Worm (Caenorhabditis elegans) whole organism, L2 larva: ENCODE data around the gene stn-2.

ENCODE experiments used
- ama-1 ChIP-seq: fragments of 150-350 bp; optimal IDR thresholded peaks from 2 replicates; lab custom pipeline; 2018; ENCODE audit warnings: inconsistent platforms
- blmp-1 ChIP-seq: sonication (generic microtip); optimal IDR thresholded peaks from 2 replicates; lab custom pipeline; 2017; ENCODE audit warnings: missing genetic modification characterization, mild to moderate bottlenecking, missing compliant biosample characterization, antibody characterized with exemption, moderate library complexity; ENCODE audit not compliant: insufficient read depth
- crh-2 ChIP-seq: sonication (generic microtip); optimal IDR thresholded peaks from 2 replicates; lab custom pipeline; 2017; ENCODE audit warnings: missing biosample characterization, missing genetic modification characterization
- egl-27 ChIP-seq: sonication (generic microtip); optimal IDR thresholded peaks from 3 replicates; lab custom pipeline; 2017; ENCODE audit warnings: missing biosample characterization, missing genetic modification reagents, missing genetic modification characterization
- elt-3 ChIP-seq: sonication (generic microtip); optimal IDR thresholded peaks from 2 replicates; lab custom pipeline; 2017; ENCODE audit warnings: missing biosample characterization, missing genetic modification characterization
- lin-39 ChIP-seq: fragments of 150-350 bp; optimal IDR thresholded peaks from 2 replicates; lab custom pipeline; 2014; ENCODE audit warnings: missing biosample characterization, missing genetic modification reagents, missing genetic modification characterization
- mab-5 ChIP-seq: fragments of 150-350 bp; optimal IDR thresholded peaks from 2 replicates; lab custom pipeline; 2014; ENCODE audit warnings: missing biosample characterization, missing genetic modification characterization
- nhr-11 ChIP-seq: fragments of 150-350 bp; optimal IDR thresholded peaks from 2 replicates; lab custom pipeline; 2014; ENCODE audit warnings: missing biosample characterization, missing genetic modification characterization
- nhr-12 ChIP-seq: fragments of 150-350 bp; optimal IDR thresholded peaks from 2 replicates; lab custom pipeline; 2014; ENCODE audit warnings: missing biosample characterization, missing genetic modification characterization
- snpc-4 ChIP-seq: fragments of 150-350 bp; optimal IDR thresholded peaks from 2 replicates; lab custom pipeline; 2014; ENCODE audit warnings: missing biosample characterization, missing genetic modification characterization
- unc-39 ChIP-seq: fragments of 150-350 bp; optimal IDR thresholded peaks from 2 replicates; lab custom pipeline; 2014; ENCODE audit warnings: missing biosample characterization, missing genetic modification characterization
- ztf-4 ChIP-seq: fragments of 150-350 bp; optimal IDR thresholded peaks from 2 replicates; lab custom pipeline; 2014; ENCODE audit warnings: missing biosample characterization, missing genetic modification characterization

DNA sequence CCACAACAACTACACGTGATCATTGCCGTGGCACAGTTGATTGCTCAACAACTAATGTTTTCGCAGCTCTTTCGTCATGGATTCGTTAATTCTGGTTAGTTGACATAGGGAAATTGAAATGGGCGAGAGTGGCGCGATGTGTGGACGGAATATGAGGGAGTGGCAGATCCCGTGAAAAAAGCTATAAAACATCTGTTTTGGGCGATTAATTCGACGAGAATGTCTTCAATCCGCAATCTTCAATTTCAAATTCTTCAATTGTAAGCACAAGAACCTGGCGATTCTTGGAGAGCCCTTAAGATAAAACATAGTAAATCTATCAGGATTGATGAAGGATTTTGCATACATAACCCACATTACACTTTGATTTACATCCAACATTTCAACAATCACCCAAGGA lies 40.1 kb upstream of the stn-2 start:
- no peak for TF ChIP-seq lin-39 (tag; lab: Kevin White, UChicago)
- no peak for TF ChIP-seq ama-1 (lab: Kevin White, UChicago)
- no peak for TF ChIP-seq nhr-12 (tag; lab: Kevin White, UChicago)
- TF ChIP-seq egl-27 = no peak
- no peak for TF ChIP-seq ztf-4 (tag; lab: Kevin White, UChicago)
- no peak for TF ChIP-seq crh-2 (tag; lab: Kevin White, UChicago)
- TF ChIP-seq blmp-1 (tag; lab: Kevin White, UChicago) = no peak
- TF ChIP-seq nhr-11 = no peak
- TF ChIP-seq snpc-4 (tag; lab: Kevin White, UChicago) = no peak
- no peak for TF ChIP-seq mab-5 (tag; lab: Kevin White, UChicago)
- TF ChIP-seq unc-39 (tag; lab: Kevin White, UChicago) = no peak
- TF ChIP-seq elt-3 (tag; lab: Kevin White, UChicago) = no peak
